1 fruit fly cellular context compared by ENCODE assay signal in the genomic region with DNA sequence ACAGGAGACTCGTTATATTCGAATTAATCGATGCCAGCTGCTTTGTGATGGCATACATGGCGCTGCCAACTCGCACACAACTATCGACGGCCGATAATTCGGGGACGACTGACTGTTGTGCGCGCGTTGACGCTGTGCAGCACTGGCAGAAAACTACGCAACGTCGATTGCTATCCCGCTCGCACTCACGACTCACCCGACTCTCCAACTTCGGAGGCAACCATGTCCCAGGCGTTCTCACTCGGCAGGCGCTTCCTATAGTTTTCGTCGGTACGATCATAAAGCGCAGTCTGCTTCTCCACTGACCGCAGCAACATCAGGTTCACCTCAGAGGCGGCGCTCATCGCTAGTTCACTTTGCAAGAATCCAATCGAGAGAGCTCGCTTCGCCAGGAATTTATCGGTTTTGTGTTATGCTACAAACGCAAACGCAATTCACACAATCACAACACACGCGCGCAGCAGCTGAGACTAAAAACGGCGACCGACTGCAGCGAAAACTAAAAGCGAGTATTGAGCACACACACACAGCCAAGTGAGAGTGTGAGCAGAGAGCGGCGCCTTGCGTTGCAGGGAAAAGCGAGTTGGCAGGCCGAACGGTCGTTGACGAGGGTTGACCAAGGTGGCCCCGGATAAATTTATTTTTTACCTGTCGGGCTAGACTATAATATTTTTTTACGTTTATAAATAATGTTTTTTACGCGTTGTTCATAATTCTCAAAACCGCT.
TF ChIP-seq lines count a peak whose summit lies in the region.

stwl (minus strand) TSS at position 521 of the 727 bp plus-strand sequence.

TF ChIP-seq in whole organism, embryonic, 481 proteins besides CTCF, POLR2A, EP300 and RAD21 (continued from another document):
- TF ChIP-seq Scr (GFP tag; IDR thresholded peaks at IDR 0.05; lab: Robert Waterston, UW; ENCODE audit: partially characterized antibody) (peak; percentile 76), Fer3 (tag; optimal IDR thresholded peaks at IDR 0.05; lab: Kevin White, UChicago) (peak; percentile 10), sr (GFP tag; IDR thresholded peaks at IDR 0.05; lab: Robert Waterston, UW) (peak; percentile 58; the same call in 1 of the 3 replicates), CG11695 (GFP tag; IDR thresholded peaks at IDR 0.05; lab: Robert Waterston, UW) (0 out of 3 replicates have a peak, but pooled peaks have one; percentile 33), CG10959 (GFP tag; IDR thresholded peaks at IDR 0.05; lab: Robert Waterston, UW) (peak; percentile 46; the same call in 1 of the 2 replicates), sd (tag; optimal IDR thresholded peaks at IDR 0.05; lab: Kevin White, UChicago) (no peak), CG14050 (GFP tag; IDR thresholded peaks at IDR 0.05; lab: Robert Waterston, UW) (no peak; the same call in 2 of the 3 replicates), ssp (GFP tag; IDR thresholded peaks at IDR 0.05; lab: Robert Waterston, UW) (peak; percentile 31; the same call in 1 of the 2 replicates), Ets65A (GFP tag; lab: Kevin White, UChicago) (peak; percentile 93), Atf3 (GFP tag; optimal IDR thresholded peaks at IDR 0.05; lab: Kevin White, UChicago) (peak; percentile 1), D (optimal IDR thresholded peaks at IDR 0.05; lab: Kevin White, UChicago) (peak; percentile 68), D (GFP tag; optimal IDR thresholded peaks at IDR 0.05; lab: Kevin White, UChicago) (no peak), CG1832 (GFP tag; optimal IDR thresholded peaks at IDR 0.05; lab: Kevin White, UChicago) (peak; percentile 75), CG33213 (GFP tag; optimal IDR thresholded peaks at IDR 0.05; lab: Kevin White, UChicago) (peak; percentile 94), HmgD (GFP tag; optimal IDR thresholded peaks at IDR 0.05; lab: Kevin White, UChicago) (peak; percentile 71), nerfin-2 (GFP tag; IDR thresholded peaks at IDR 0.05; lab: Robert Waterston, UW; ENCODE audit: partially characterized antibody) (peak; percentile 43; the same call in 1 of the 2 replicates), Xbp1 (GFP tag; optimal IDR thresholded peaks at IDR 0.05; lab: Kevin White, UChicago) (peak; percentile 65), ERR (GFP tag; optimal IDR thresholded peaks at IDR 0.05; lab: Kevin White, UChicago) (peak; percentile 1), dm (GFP tag; optimal IDR thresholded peaks at IDR 0.05; lab: Kevin White, UChicago) (peak; percentile 42), gt (GFP tag; IDR thresholded peaks at IDR 0.05; lab: Robert Waterston, UW) (no peak), onecut (GFP tag; IDR thresholded peaks at IDR 0.05; lab: Robert Waterston, UW) (peak; percentile 86), ato (GFP tag; IDR thresholded peaks at IDR 0.05; lab: Robert Waterston, UW; ENCODE audit: partially characterized antibody) (peak; percentile 84), CG10274 (GFP tag; optimal IDR thresholded peaks at IDR 0.05; lab: Kevin White, UChicago) (no peak)
